Fruit fly (Drosophila melanogaster) whole organism, embryonic: ENCODE measurements around the gene Gs1l.

ENCODE experiments used
- Ada2b ChIP-seq: fragments of 200-800 bp; sonication (Bioruptor generic); IDR thresholded peaks from 2 replicates; pipeline ENCODE4 v1.3.6; 2022; ENCODE audit warnings: missing biosample characterization, missing genetic modification characterization
- B-H2 ChIP-seq: fragments of 200-800 bp; sonication (Bioruptor generic); optimal IDR thresholded peaks from 2 replicates; lab custom pipeline; 2018; ENCODE audit warnings: missing biosample characterization, mild to moderate bottlenecking, missing genetic modification characterization
- Bdp1 ChIP-seq: fragments of 200-800 bp; sonication (Bioruptor generic); optimal IDR thresholded peaks from 3 replicates; lab custom pipeline; 2016; ENCODE audit warnings: missing biosample characterization, missing genetic modification characterization
- CG10147 ChIP-seq: fragments of 200-800 bp; sonication (Bioruptor generic); optimal IDR thresholded peaks from 2 replicates; lab custom pipeline; 2019; ENCODE audit warnings: missing biosample characterization, mild to moderate bottlenecking, missing genetic modification characterization, moderate library complexity
- CG10565 ChIP-seq: fragments of 200-800 bp; sonication (Bioruptor generic); optimal IDR thresholded peaks from 3 replicates; lab custom pipeline; 2016; ENCODE audit warnings: missing biosample characterization, mild to moderate bottlenecking, missing genetic modification characterization
- CG11093 ChIP-seq: fragments of 200-800 bp; sonication (Bioruptor generic); IDR thresholded peaks from 3 replicates; pipeline ENCODE4 v1.3.6; 2022; ENCODE audit warnings: missing biosample characterization, missing genetic modification characterization
- CG11723 ChIP-seq: fragments of 200-800 bp; sonication (Bioruptor generic); optimal IDR thresholded peaks from 2 replicates; lab custom pipeline; 2017; ENCODE audit warnings: missing biosample characterization, mild to moderate bottlenecking, missing genetic modification characterization
- CG14965 ChIP-seq: fragments of 200-800 bp; sonication (Bioruptor generic); optimal IDR thresholded peaks from 2 replicates; lab custom pipeline; 2016; ENCODE audit warnings: missing biosample characterization, missing genetic modification characterization, borderline replicate concordance
- CG17385 ChIP-seq: fragments of 200-800 bp; sonication (Bioruptor generic); optimal IDR thresholded peaks from 3 replicates; lab custom pipeline; 2018; ENCODE audit warnings: missing biosample characterization, mild to moderate bottlenecking, missing genetic modification characterization
- CG17802 ChIP-seq: fragments of 200-800 bp; sonication (Bioruptor generic); optimal IDR thresholded peaks from 2 replicates; lab custom pipeline; 2018; ENCODE audit warnings: missing biosample characterization, mild to moderate bottlenecking, missing genetic modification characterization, moderate library complexity
- CG30431 ChIP-seq: fragments of 200-800 bp; sonication (Bioruptor generic); optimal IDR thresholded peaks from 2 replicates; lab custom pipeline; 2017; ENCODE audit warnings: missing biosample characterization, missing genetic modification characterization
- CG4854 ChIP-seq: fragments of 200-800 bp; sonication (Bioruptor generic); optimal IDR thresholded peaks from 2 replicates; lab custom pipeline; 2016; ENCODE audit warnings: missing biosample characterization, missing genetic modification characterization, inconsistent platforms
- CG6175 ChIP-seq: fragments of 200-800 bp; sonication (Bioruptor generic); IDR thresholded peaks from 3 replicates; pipeline ENCODE4 v1.3.6; 2022; ENCODE audit warnings: missing biosample characterization, missing genetic modification characterization
- CG6272 ChIP-seq: fragments of 200-800 bp; sonication (Bioruptor generic); IDR thresholded peaks from 2 replicates; pipeline ENCODE4 v1.3.6; 2022; ENCODE audit warnings: missing biosample characterization, missing genetic modification characterization
- CG7372 ChIP-seq: fragments of 200-800 bp; sonication (Bioruptor generic); IDR thresholded peaks from 2 replicates; pipeline ENCODE4 v1.3.6; 2022; ENCODE audit warnings: missing biosample characterization, missing genetic modification characterization
- CG7839 ChIP-seq: fragments of 200-800 bp; sonication (Bioruptor generic); optimal IDR thresholded peaks from 3 replicates; lab custom pipeline; 2018; ENCODE audit warnings: missing biosample characterization, mild to moderate bottlenecking, missing genetic modification characterization, moderate library complexity
- CG8765 ChIP-seq: fragments of 200-800 bp; sonication (Bioruptor generic); IDR thresholded peaks from 2 replicates; pipeline ENCODE4 v1.3.6; 2022; ENCODE audit warnings: missing biosample characterization, missing genetic modification characterization
- CG9215 ChIP-seq: fragments of 200-800 bp; sonication (Bioruptor generic); IDR thresholded peaks from 2 replicates; pipeline ENCODE4 v1.3.6; 2022; ENCODE audit warnings: missing biosample characterization, missing genetic modification characterization
- CG9609 ChIP-seq: fragments of 200-800 bp; sonication (Bioruptor generic); optimal IDR thresholded peaks from 3 replicates; lab custom pipeline; 2016; ENCODE audit warnings: missing biosample characterization, missing genetic modification characterization
- Chrac-16 ChIP-seq: fragments of 200-800 bp; sonication (Bioruptor generic); optimal IDR thresholded peaks from 3 replicates; lab custom pipeline; 2016; ENCODE audit warnings: missing biosample characterization, missing genetic modification characterization
- Dad ChIP-seq: fragments of 200-800 bp; sonication (Bioruptor generic); optimal IDR thresholded peaks from 3 replicates; lab custom pipeline; 2016; ENCODE audit warnings: missing biosample characterization, missing genetic modification characterization
- Dip2 ChIP-seq: fragments of 200-800 bp; sonication (Bioruptor generic); IDR thresholded peaks from 2 replicates; pipeline ENCODE4 v1.3.6; 2022; ENCODE audit warnings: missing biosample characterization, missing genetic modification characterization
- Eip74EF ChIP-seq, 2 experiments: fragments of 200-800 bp in 1 of 2; fragments of >200 bp in 1 of 2; sonication (Bioruptor generic) in 1 of 2; optimal IDR thresholded peaks; 2 replicates each; lab custom pipeline; 2017 to 2019; ENCODE audit warnings: missing biosample characterization in 2 of 2, missing genetic modification characterization in 2 of 2, mild to moderate bottlenecking in 1 of 2, moderate library complexity in 1 of 2
- Fer3 ChIP-seq: fragments of 200-800 bp; sonication (Bioruptor generic); optimal IDR thresholded peaks from 2 replicates; lab custom pipeline; 2018; ENCODE audit warnings: missing biosample characterization, mild to moderate bottlenecking, missing genetic modification characterization, moderate library complexity
- Mad ChIP-seq: fragments of 200-800 bp; sonication (Bioruptor generic); optimal IDR thresholded peaks from 2 replicates; lab custom pipeline; 2016; ENCODE audit warnings: missing biosample characterization, missing genetic modification characterization
- Max ChIP-seq: fragments of 200-800 bp; sonication (Bioruptor generic); optimal IDR thresholded peaks from 2 replicates; lab custom pipeline; 2016; ENCODE audit warnings: missing biosample characterization, mild to moderate bottlenecking, missing genetic modification characterization
- Nf-YC ChIP-seq: fragments of 200-800 bp; optimal IDR thresholded peaks from 3 replicates; lab custom pipeline; 2019; ENCODE audit warnings: missing biosample characterization, mild to moderate bottlenecking, missing genetic modification characterization, moderate library complexity
- Oli ChIP-seq: fragments of 200-800 bp; sonication (Bioruptor generic); optimal IDR thresholded peaks from 2 replicates; lab custom pipeline; 2018; ENCODE audit warnings: missing biosample characterization, mild to moderate bottlenecking, missing genetic modification characterization, moderate library complexity
- Poxn ChIP-seq: fragments of 200-800 bp; sonication (Bioruptor generic); IDR thresholded peaks from 2 replicates; pipeline ENCODE4 v1.3.6; 2022; ENCODE audit warnings: missing biosample characterization, missing genetic modification characterization
- Ptx1 ChIP-seq: fragments of 200-800 bp; sonication (Bioruptor generic); IDR thresholded peaks from 2 replicates; pipeline ENCODE4 v1.3.6; 2022; ENCODE audit warnings: missing biosample characterization, missing genetic modification characterization
- Ravus ChIP-seq: fragments of 200-800 bp; sonication (Bioruptor generic); IDR thresholded peaks from 2 replicates; pipeline ENCODE4 v1.3.6; 2022; ENCODE audit warnings: missing biosample characterization, missing genetic modification characterization
- Side ChIP-seq: fragments of 200-800 bp; sonication (Bioruptor generic); optimal IDR thresholded peaks from 2 replicates; lab custom pipeline; 2016; ENCODE audit warnings: missing biosample characterization, missing genetic modification characterization
- Ssrp ChIP-seq: fragments of 200-800 bp; sonication (Bioruptor generic); optimal IDR thresholded peaks from 2 replicates; lab custom pipeline; 2018; ENCODE audit warnings: missing biosample characterization, mild to moderate bottlenecking, missing genetic modification characterization, moderate library complexity
- Tbp ChIP-seq: fragments of >200 bp; optimal IDR thresholded peaks from 2 replicates; lab custom pipeline; 2018; ENCODE audit warnings: missing biosample characterization, missing genetic modification characterization
- Vsx1 ChIP-seq: fragments of 200-800 bp; sonication (Bioruptor generic); optimal IDR thresholded peaks from 2 replicates; lab custom pipeline; 2017; ENCODE audit warnings: missing biosample characterization, mild to moderate bottlenecking, missing genetic modification characterization, missing genetic modification reagents
- ara ChIP-seq: fragments of 200-800 bp; sonication (Bioruptor generic); IDR thresholded peaks from 2 replicates; pipeline ENCODE4 v1.3.6; 2022; ENCODE audit warnings: missing biosample characterization, missing genetic modification characterization
- cas ChIP-seq: fragments of 200-800 bp; sonication (Bioruptor generic); IDR thresholded peaks from 2 replicates; pipeline ENCODE4 v1.3.6; 2022; ENCODE audit warnings: missing biosample characterization, missing genetic modification characterization
- chif ChIP-seq, 2 experiments: fragments of 200-800 bp; sonication (Bioruptor generic); optimal IDR thresholded peaks; 3 replicates each; lab custom pipeline; 2016; ENCODE audit warnings: missing biosample characterization in 2 of 2, missing genetic modification characterization in 2 of 2
- crp ChIP-seq, 2 experiments: fragments of 200-800 bp; sonication (Bioruptor generic); optimal IDR thresholded peaks; 2 replicates in 1 of 2; 3 replicates in 1 of 2; lab custom pipeline; 2017; ENCODE audit warnings: missing biosample characterization in 2 of 2, missing genetic modification characterization in 2 of 2, mild to moderate bottlenecking in 1 of 2, moderate library complexity in 1 of 2
- dmrt99B ChIP-seq: fragments of 200-800 bp; sonication (Bioruptor generic); optimal IDR thresholded peaks from 2 replicates; lab custom pipeline; 2018; ENCODE audit warnings: missing biosample characterization, mild to moderate bottlenecking, missing genetic modification characterization, moderate library complexity
- fd3F ChIP-seq: fragments of 200-800 bp; sonication (Bioruptor generic); optimal IDR thresholded peaks from 2 replicates; lab custom pipeline; 2018; ENCODE audit warnings: missing biosample characterization, mild to moderate bottlenecking, missing genetic modification characterization, moderate library complexity
- h ChIP-seq: fragments of >200 bp; optimal IDR thresholded peaks from 2 replicates; lab custom pipeline; 2017
- hbn ChIP-seq: fragments of 200-800 bp; sonication (Bioruptor generic); IDR thresholded peaks from 2 replicates; pipeline ENCODE4 v1.3.6; 2022; ENCODE audit warnings: missing biosample characterization, missing genetic modification characterization; ENCODE audit not compliant: partially characterized antibody
- her ChIP-seq: fragments of 200-800 bp; sonication (Bioruptor generic); optimal IDR thresholded peaks from 2 replicates; lab custom pipeline; 2016; ENCODE audit warnings: missing biosample characterization, missing genetic modification characterization
- lmd ChIP-seq: fragments of 200-800 bp; sonication (Bioruptor generic); IDR thresholded peaks from 2 replicates; pipeline ENCODE4 v1.3.6; 2022; ENCODE audit warnings: missing biosample characterization, missing genetic modification characterization
- pnt ChIP-seq: fragments of 200-800 bp; sonication (Bioruptor generic); optimal IDR thresholded peaks from 3 replicates; lab custom pipeline; 2016; ENCODE audit warnings: missing biosample characterization, missing genetic modification characterization
- pum ChIP-seq: fragments of 200-800 bp; sonication (Bioruptor generic); optimal IDR thresholded peaks from 2 replicates; lab custom pipeline; 2016; ENCODE audit warnings: missing biosample characterization, missing genetic modification characterization
- ranshi ChIP-seq: fragments of 200-800 bp; sonication (Bioruptor generic); IDR thresholded peaks from 2 replicates; pipeline ENCODE4 v1.3.6; 2022; ENCODE audit warnings: missing biosample characterization, missing genetic modification characterization
- run ChIP-seq: fragments of 200-800 bp; sonication (Bioruptor generic); optimal IDR thresholded peaks from 3 replicates; lab custom pipeline; 2018; ENCODE audit warnings: missing biosample characterization, mild to moderate bottlenecking, missing genetic modification characterization
- sob ChIP-seq: fragments of 200-800 bp; sonication (Bioruptor generic); IDR thresholded peaks from 2 replicates; pipeline ENCODE4 v1.3.6; 2022; ENCODE audit warnings: missing biosample characterization, missing genetic modification characterization
- zen ChIP-seq: fragments of 200-800 bp; sonication (Bioruptor generic); optimal IDR thresholded peaks from 3 replicates; lab custom pipeline; 2018; ENCODE audit warnings: missing biosample characterization, mild to moderate bottlenecking, missing genetic modification characterization, moderate library complexity
- zen2 ChIP-seq: fragments of 200-800 bp; sonication (Bioruptor generic); IDR thresholded peaks from 3 replicates; pipeline ENCODE4 v1.3.6; 2022; ENCODE audit warnings: missing biosample characterization, missing genetic modification characterization; ENCODE audit not compliant: partially characterized antibody

The Gs1l gene

DNA sequence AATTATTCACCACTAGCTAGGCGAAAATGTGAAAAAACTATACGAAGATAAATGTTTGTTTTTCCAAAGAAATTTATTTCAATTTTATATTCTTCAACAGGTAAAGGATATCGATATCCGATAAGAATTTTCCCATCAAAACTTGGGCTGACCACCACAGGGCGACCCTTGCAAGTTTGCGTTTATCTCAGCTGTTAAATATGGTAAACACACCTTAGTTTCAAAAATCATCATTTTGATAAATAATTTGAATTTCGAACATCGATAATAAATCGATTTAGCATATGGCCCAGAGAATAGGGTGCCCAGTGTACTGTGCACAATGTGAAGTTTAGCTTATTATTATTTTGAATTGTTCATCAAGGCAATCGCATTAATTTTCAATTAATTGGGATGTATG lies 6.7 kb upstream of the Gs1l start, which contains the start of the genes CG15443 and Paris (continued):
- no peak for TF ChIP-seq CG17802 (tag; lab: Kevin White, UChicago)
- TF ChIP-seq fd3F (GFP tag; lab: Kevin White, UChicago): no peak
- TF ChIP-seq zen2 (GFP tag; lab: Robert Waterston, UW): peak; percentile 75; the same call in 2 of the 3 replicates
- TF ChIP-seq hbn (GFP tag; lab: Robert Waterston, UW): peak; percentile 48; the same call in 1 of the 2 replicates
- no peak for TF ChIP-seq CG14965 (GFP tag; lab: Kevin White, UChicago)
- TF ChIP-seq Ravus: no peak
- TF ChIP-seq CG10565 (GFP tag; lab: Kevin White, UChicago): no peak
- no peak for TF ChIP-seq run (tag; lab: Kevin White, UChicago)
- peak; percentile 50 for TF ChIP-seq zen
- TF ChIP-seq Ada2b (GFP tag; lab: Robert Waterston, UW): no peak; the same call in 1 of the 2 replicates
- no peak for TF ChIP-seq Dad
- TF ChIP-seq CG4854 (GFP tag; lab: Kevin White, UChicago): no peak
- no peak for TF ChIP-seq CG8765
- TF ChIP-seq Bdp1 (GFP tag; lab: Kevin White, UChicago): no peak
- no peak for TF ChIP-seq cas (GFP tag; lab: Robert Waterston, UW)
- TF ChIP-seq ara (GFP tag; lab: Robert Waterston, UW): no peak
- peak; percentile 36 for TF ChIP-seq B-H2 (GFP tag; lab: Kevin White, UChicago)
- no peak for TF ChIP-seq Mad (GFP tag; lab: Kevin White, UChicago)
- TF ChIP-seq Poxn (GFP tag; lab: Robert Waterston, UW): no peak
- TF ChIP-seq Dip2 (GFP tag; lab: Robert Waterston, UW): no peak
- peak; percentile 10 for TF ChIP-seq Nf-YC (tag; lab: Kevin White, UChicago)
- no peak for TF ChIP-seq Side
- TF ChIP-seq CG11723 (GFP tag; lab: Kevin White, UChicago): no peak
- no peak for TF ChIP-seq pnt (GFP tag; lab: Kevin White, UChicago)
- no peak for TF ChIP-seq CG11093
- no peak for TF ChIP-seq Tbp (GFP tag; lab: Kevin White, UChicago)
- TF ChIP-seq Chrac-16 (GFP tag; lab: Kevin White, UChicago): peak; percentile 16
- no peak for TF ChIP-seq CG7372
- TF ChIP-seq ranshi: no peak
- no peak for TF ChIP-seq CG10147 (GFP tag; lab: Kevin White, UChicago)
- TF ChIP-seq crp (GFP tag; optimal IDR thresholded peaks at IDR 0.05; lab: Kevin White, UChicago): peak in 1 of 2 experiments; percentile 85
- TF ChIP-seq Vsx1: no peak
- no peak for TF ChIP-seq Oli (tag; lab: Kevin White, UChicago)
- no peak for TF ChIP-seq CG6272
- no peak for TF ChIP-seq CG9609
- TF ChIP-seq sob: no peak
- TF ChIP-seq Ssrp (tag; lab: Kevin White, UChicago): no peak
- peak; percentile 16 for TF ChIP-seq CG7839 (tag; lab: Kevin White, UChicago)
- no peak for TF ChIP-seq chif (GFP tag; optimal IDR thresholded peaks at IDR 0.05; lab: Kevin White, UChicago)
- TF ChIP-seq CG6175: no peak
- TF ChIP-seq Max: no peak
- TF ChIP-seq her (GFP tag; lab: Kevin White, UChicago): no peak
- no peak for TF ChIP-seq CG9215 (GFP tag; lab: Robert Waterston, UW)
- TF ChIP-seq pum (GFP tag; lab: Kevin White, UChicago): no peak
- peak; percentile 14 for TF ChIP-seq CG17385 (GFP tag; lab: Kevin White, UChicago)
- no peak for TF ChIP-seq CG30431 (GFP tag; lab: Kevin White, UChicago)
- TF ChIP-seq h (lab: Kevin White, UChicago): no peak
- no peak for TF ChIP-seq lmd (GFP tag; lab: Robert Waterston, UW)
- no peak for TF ChIP-seq dmrt99B
- TF ChIP-seq Fer3 (tag; lab: Kevin White, UChicago): peak; percentile 15
- TF ChIP-seq Ptx1 (GFP tag; lab: Robert Waterston, UW): no peak
- TF ChIP-seq Eip74EF (GFP tag; optimal IDR thresholded peaks at IDR 0.05; lab: Kevin White, UChicago): no peak
